Fruit fly (Drosophila melanogaster): Measurements from ENCODE around the gene CG17652.

- peak; percentile 10 for TF ChIP-seq Myc (optimal IDR thresholded peaks at IDR 0.05)
- TF ChIP-seq dmrt93B (GFP tag; optimal IDR thresholded peaks at IDR 0.05), result no peak
- TF ChIP-seq OdsH (GFP tag; optimal IDR thresholded peaks at IDR 0.05), result no peak
- TF ChIP-seq Rel (GFP tag; optimal IDR thresholded peaks at IDR 0.05), result no peak
- peak; percentile 87 for TF ChIP-seq Rel (tag; optimal IDR thresholded peaks at IDR 0.05)
- peak; percentile 17 for TF ChIP-seq h (GFP tag; optimal IDR thresholded peaks at IDR 0.05)
- TF ChIP-seq psq (GFP tag; optimal IDR thresholded peaks at IDR 0.05), result no peak
- peak; percentile 45 for TF ChIP-seq rgr (GFP tag; optimal IDR thresholded peaks at IDR 0.05)
- no peak for TF ChIP-seq Hr83 (GFP tag; optimal IDR thresholded peaks at IDR 0.05; ENCODE audit: poor library complexity, severe bottlenecking)
- TF ChIP-seq usp (GFP tag; optimal IDR thresholded peaks at IDR 0.05), result no peak
These were observed 8.1 kb downstream of the CG17652 start, which contains the start of gene Rim2 for dm6 chr2L:1723937-1724591.
